Worm (Caenorhabditis elegans) whole organism, mixed stage, embryonic: ENCODE data around the gene Y67D8C.9.

ENCODE experiments used
- M03D4.4 ChIP-seq: sonication (generic microtip); optimal IDR thresholded peaks from 2 replicates; lab custom pipeline; 2017; ENCODE audit warnings: mild to moderate bottlenecking, missing genetic modification characterization, missing compliant biosample characterization
- blmp-1 ChIP-seq: fragments of 150-350 bp; optimal IDR thresholded peaks from 2 replicates; lab custom pipeline; 2014; ENCODE audit warnings: missing biosample characterization, missing genetic modification characterization
- ceh-39 ChIP-seq: fragments of 150-350 bp; optimal IDR thresholded peaks from 2 replicates; lab custom pipeline; 2014; ENCODE audit warnings: missing biosample characterization, missing genetic modification characterization
- ceh-43 ChIP-seq: fragments of 200-800 bp; sonication (Bioruptor generic); optimal IDR thresholded peaks from 2 replicates; lab custom pipeline; 2018; ENCODE audit warnings: mild to moderate bottlenecking, missing genetic modification characterization, moderate library complexity, missing compliant biosample characterization
- ceh-83 ChIP-seq: fragments of 200-800 bp; sonication (Bioruptor generic); optimal IDR thresholded peaks from 2 replicates; lab custom pipeline; 2018; ENCODE audit warnings: mild to moderate bottlenecking, missing genetic modification characterization, missing compliant biosample characterization
- ces-1 ChIP-seq: fragments of 150-350 bp; optimal IDR thresholded peaks from 2 replicates; lab custom pipeline; 2014; ENCODE audit warnings: missing biosample characterization, missing genetic modification reagents, missing genetic modification characterization
- cnd-1 ChIP-seq: fragments of 200-800 bp; sonication (Bioruptor generic); optimal IDR thresholded peaks from 2 replicates; lab custom pipeline; 2018; ENCODE audit warnings: mild to moderate bottlenecking, missing genetic modification characterization, missing compliant biosample characterization
- drap-1 ChIP-seq: fragments of 200-800 bp; sonication (Bioruptor generic); optimal IDR thresholded peaks from 3 replicates; lab custom pipeline; 2018; ENCODE audit warnings: mild to moderate bottlenecking, missing genetic modification characterization, missing compliant biosample characterization
- elt-1 ChIP-seq: sonication (generic microtip); optimal IDR thresholded peaks from 2 replicates; lab custom pipeline; 2017; ENCODE audit warnings: missing genetic modification characterization, mild to moderate bottlenecking, missing compliant biosample characterization, antibody characterized with exemption, moderate library complexity, borderline replicate concordance; ENCODE audit not compliant: insufficient read depth
- elt-3 ChIP-seq: fragments of 150-350 bp; optimal IDR thresholded peaks from 2 replicates; lab custom pipeline; 2014; ENCODE audit warnings: missing biosample characterization, missing genetic modification characterization
- flh-1 ChIP-seq: fragments of 200-800 bp; sonication (Bioruptor generic); optimal IDR thresholded peaks from 2 replicates; lab custom pipeline; 2018; ENCODE audit warnings: mild to moderate bottlenecking, missing genetic modification characterization, moderate library complexity, missing compliant biosample characterization
- ham-2 ChIP-seq: fragments of 200-800 bp; sonication (Bioruptor generic); optimal IDR thresholded peaks from 2 replicates; lab custom pipeline; 2018; ENCODE audit warnings: mild to moderate bottlenecking, missing genetic modification characterization, missing compliant biosample characterization
- hlh-1 ChIP-seq: fragments of 150-350 bp; optimal IDR thresholded peaks from 2 replicates; lab custom pipeline; 2014; ENCODE audit warnings: missing biosample characterization, missing genetic modification reagents, missing genetic modification characterization
- lin-13 ChIP-seq: fragments of 150-350 bp; optimal IDR thresholded peaks from 2 replicates; lab custom pipeline; 2014; ENCODE audit warnings: missing biosample characterization, missing genetic modification characterization
- lin-32 ChIP-seq: fragments of 200-800 bp; sonication (Bioruptor generic); optimal IDR thresholded peaks from 2 replicates; lab custom pipeline; 2018; ENCODE audit warnings: mild to moderate bottlenecking, missing genetic modification characterization, missing compliant biosample characterization
- lsy-2 ChIP-seq: fragments of 150-350 bp; optimal IDR thresholded peaks from 2 replicates; lab custom pipeline; 2014; ENCODE audit warnings: missing biosample characterization, missing genetic modification characterization
- mab-5 ChIP-seq: fragments of 150-350 bp; optimal IDR thresholded peaks from 2 replicates; lab custom pipeline; 2014; ENCODE audit warnings: missing biosample characterization, missing genetic modification characterization
- mep-1 ChIP-seq: fragments of 150-350 bp; optimal IDR thresholded peaks from 2 replicates; lab custom pipeline; 2017; ENCODE audit warnings: missing biosample characterization, missing genetic modification reagents, missing genetic modification characterization, inconsistent platforms
- mls-2 ChIP-seq: sonication (generic microtip); optimal IDR thresholded peaks from 2 replicates; lab custom pipeline; 2016; ENCODE audit warnings: mild to moderate bottlenecking, missing genetic modification characterization, moderate library complexity, missing compliant biosample characterization
- nhr-12 ChIP-seq: fragments of 150-350 bp; optimal IDR thresholded peaks from 2 replicates; lab custom pipeline; 2014; ENCODE audit warnings: missing biosample characterization, missing genetic modification characterization
- nhr-2 ChIP-seq: fragments of 150-350 bp; optimal IDR thresholded peaks from 2 replicates; lab custom pipeline; 2014; ENCODE audit warnings: missing biosample characterization, missing genetic modification characterization
- nhr-237 ChIP-seq: fragments of 150-350 bp; optimal IDR thresholded peaks from 2 replicates; lab custom pipeline; 2014; ENCODE audit warnings: missing biosample characterization, missing genetic modification characterization
- nhr-28 ChIP-seq: fragments of 150-350 bp; optimal IDR thresholded peaks from 2 replicates; lab custom pipeline; 2014; ENCODE audit warnings: missing biosample characterization, missing genetic modification characterization
- nhr-76 ChIP-seq: sonication (generic microtip); optimal IDR thresholded peaks from 2 replicates; lab custom pipeline; 2017; ENCODE audit warnings: missing biosample characterization, missing genetic modification characterization
- pha-4 ChIP-seq: fragments of 150-350 bp; optimal IDR thresholded peaks from 2 replicates; lab custom pipeline; 2018; ENCODE audit warnings: missing biosample characterization, missing genetic modification reagents, missing genetic modification characterization
- sem-2 ChIP-seq: fragments of 200-800 bp; sonication (Bioruptor generic); optimal IDR thresholded peaks from 2 replicates; lab custom pipeline; 2018; ENCODE audit warnings: mild to moderate bottlenecking, missing genetic modification characterization, missing compliant biosample characterization
- sptf-1 ChIP-seq: sonication (generic microtip); optimal IDR thresholded peaks from 2 replicates; lab custom pipeline; 2017; ENCODE audit warnings: mild to moderate bottlenecking, missing genetic modification characterization, moderate library complexity, missing compliant biosample characterization
- tbx-8 ChIP-seq: fragments of 200-800 bp; sonication (Bioruptor generic); optimal IDR thresholded peaks from 2 replicates; lab custom pipeline; 2018; ENCODE audit warnings: mild to moderate bottlenecking, missing genetic modification characterization, moderate library complexity, missing compliant biosample characterization
- unc-120 ChIP-seq: sonication (generic microtip); optimal IDR thresholded peaks from 2 replicates; lab custom pipeline; 2017; ENCODE audit warnings: missing genetic modification characterization, missing compliant biosample characterization; ENCODE audit not compliant: poor library complexity, severe bottlenecking
- unc-39 ChIP-seq: fragments of 150-350 bp; optimal IDR thresholded peaks from 2 replicates; lab custom pipeline; 2014; ENCODE audit warnings: missing biosample characterization, missing genetic modification characterization
- zip-8 ChIP-seq: fragments of 150-350 bp; optimal IDR thresholded peaks from 2 replicates; lab custom pipeline; 2014; ENCODE audit warnings: missing biosample characterization, missing genetic modification characterization
- ztf-11 ChIP-seq: fragments of 150-350 bp; optimal IDR thresholded peaks from 2 replicates; lab custom pipeline; 2014; ENCODE audit warnings: missing biosample characterization, missing genetic modification characterization

The Y67D8C.9 gene

DNA sequence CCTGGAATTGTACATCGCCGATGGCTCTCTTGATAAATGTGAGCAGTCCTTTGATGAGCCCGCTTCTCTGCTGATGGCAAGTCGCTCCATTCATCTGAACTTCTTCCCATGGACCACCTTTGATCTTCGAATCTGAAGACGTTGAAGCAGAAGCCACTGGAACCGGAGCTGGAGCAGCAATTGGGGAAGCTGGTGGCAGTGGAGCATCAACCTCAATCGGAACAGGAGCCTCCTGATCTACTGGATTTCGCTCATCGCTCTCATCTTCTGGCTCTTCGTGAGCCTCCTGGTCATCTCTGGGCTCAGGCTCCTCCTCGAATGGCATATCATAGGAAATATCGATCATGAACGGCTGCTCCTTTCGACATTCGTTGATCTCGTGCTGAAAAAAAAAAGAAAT is 39.8 kb downstream of the Y67D8C.9 start:
- TF ChIP-seq nhr-12: no peak
- TF ChIP-seq sem-2 (GFP tag; lab: Kevin White, UChicago): no peak
- TF ChIP-seq, all 35 proteins: peak for 0

- TF ChIP-seq nhr-12 (no peak), ceh-83 (GFP tag; lab: Kevin White, UChicago) (no peak), tbx-8 (GFP tag; lab: Kevin White, UChicago) (no peak), nhr-237 (no peak), elt-1 (tag; lab: Kevin White, UChicago) (no peak), pha-4 (tag; lab: Kevin White, UChicago) (no peak), ceh-39 (tag; lab: Kevin White, UChicago) (no peak), zip-8 (tag; lab: Kevin White, UChicago) (no peak), drap-1 (no peak), blmp-1 (tag; lab: Kevin White, UChicago) (no peak), nhr-76 (tag; lab: Kevin White, UChicago) (no peak), nhr-2 (tag; lab: Kevin White, UChicago) (no peak), elt-3 (tag; lab: Kevin White, UChicago) (no peak), hlh-1 (no peak), lsy-2 (no peak), mep-1 (tag; lab: Kevin White, UChicago) (no peak), unc-39 (tag; lab: Kevin White, UChicago) (no peak), flh-1 (no peak), ces-1 (GFP tag; lab: Kevin White, UChicago) (no peak)
Measured at ce11 chrIV:3046009-3046408, 40.7 kb downstream of the Y67D8C.9 start.

ce11 chrIV:3044158-3044557 is 42.6 kb downstream of the Y67D8C.9 start:
- TF ChIP-seq nhr-28 (tag; lab: Kevin White, UChicago): no peak
- no peak for TF ChIP-seq ham-2 (GFP tag; lab: Kevin White, UChicago)
- no peak for TF ChIP-seq M03D4.4 (tag; lab: Kevin White, UChicago)
- TF ChIP-seq pha-4 (tag; lab: Kevin White, UChicago): no peak
- no peak for TF ChIP-seq lin-32 (GFP tag; lab: Kevin White, UChicago)
- TF ChIP-seq nhr-2 (tag; lab: Kevin White, UChicago): no peak
- TF ChIP-seq nhr-12: no peak
- no peak for TF ChIP-seq ceh-83 (GFP tag; lab: Kevin White, UChicago)
- no peak for TF ChIP-seq blmp-1 (tag; lab: Kevin White, UChicago)
- no peak for TF ChIP-seq nhr-237
- TF ChIP-seq sptf-1 (tag; lab: Kevin White, UChicago): no peak
- no peak for TF ChIP-seq elt-1 (tag; lab: Kevin White, UChicago)
- TF ChIP-seq lsy-2: no peak
- TF ChIP-seq ceh-39 (tag; lab: Kevin White, UChicago): no peak
- no peak for TF ChIP-seq ces-1 (GFP tag; lab: Kevin White, UChicago)
- no peak for TF ChIP-seq ztf-11 (tag; lab: Kevin White, UChicago)

DNA sequence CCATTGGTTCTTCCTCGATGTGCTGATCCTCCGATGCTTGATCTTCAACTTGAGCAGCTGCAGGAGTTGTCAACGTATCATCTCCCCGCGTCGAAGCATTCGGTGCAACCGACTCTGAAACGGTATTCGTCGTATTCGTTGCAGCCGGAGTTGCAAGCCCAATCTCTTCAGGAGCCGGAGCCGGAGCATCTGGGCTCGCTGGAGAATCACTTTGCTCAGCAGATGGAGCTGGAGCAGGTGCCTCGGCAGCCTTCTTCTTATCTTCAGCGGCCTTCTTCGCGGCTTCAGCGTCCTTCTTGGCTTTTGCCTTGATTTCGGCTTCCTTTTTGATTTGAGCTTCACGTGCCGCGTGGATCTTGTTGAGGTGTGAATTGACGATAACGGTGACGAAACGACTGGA is 48.0 kb downstream of the Y67D8C.9 start:
- TF ChIP-seq unc-120 (tag; lab: Kevin White, UChicago): no peak
- TF ChIP-seq, all 35 proteins: peak for 0

DNA sequence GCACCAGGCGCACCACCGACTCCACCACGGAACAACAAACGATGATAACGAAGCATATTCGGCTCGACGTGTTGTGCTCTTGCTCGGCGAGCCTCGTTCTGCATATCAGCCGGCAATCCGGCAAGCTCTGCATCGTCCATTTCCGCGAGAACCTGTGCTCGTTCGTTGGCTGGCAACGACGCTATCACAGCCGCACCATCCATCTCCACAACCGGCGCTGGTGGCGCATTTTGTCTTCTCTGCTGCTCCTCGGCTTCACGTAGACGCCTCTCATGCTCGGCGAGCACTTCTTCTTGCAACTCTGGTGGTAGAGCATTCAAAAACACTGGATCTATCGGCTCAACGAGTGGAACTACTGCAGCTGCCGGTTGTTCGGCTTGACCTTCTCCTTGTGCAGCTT is 48.8 kb downstream of the Y67D8C.9 start:
- no peak for TF ChIP-seq ceh-39 (tag; lab: Kevin White, UChicago)
- TF ChIP-seq nhr-237: no peak
- TF ChIP-seq cnd-1 (tag; lab: Kevin White, UChicago): no peak
- TF ChIP-seq tbx-8 (GFP tag; lab: Kevin White, UChicago): no peak
- no peak for TF ChIP-seq mls-2
- no peak for TF ChIP-seq M03D4.4 (tag; lab: Kevin White, UChicago)
- TF ChIP-seq lsy-2: no peak
- TF ChIP-seq ces-1 (GFP tag; lab: Kevin White, UChicago): no peak

ce11 chrIV:3035375-3035774 is 51.4 kb downstream of the Y67D8C.9 start:
- TF ChIP-seq cnd-1 (tag; lab: Kevin White, UChicago) (no peak), lin-32 (GFP tag; lab: Kevin White, UChicago) (no peak), ceh-83 (GFP tag; lab: Kevin White, UChicago) (no peak), ceh-43 (no peak), tbx-8 (GFP tag; lab: Kevin White, UChicago) (no peak), lin-13 (tag; lab: Kevin White, UChicago) (no peak), mab-5 (tag; lab: Kevin White, UChicago) (no peak)
